Fruit fly (Drosophila melanogaster) whole organism, adult: ENCODE data around the gene CG15514.

Experiments used
- CG11617 ChIP-seq: fragments of 200-800 bp; sonication (Bioruptor generic); optimal IDR thresholded peaks from 2 replicates; lab custom pipeline; 2017; ENCODE audit warnings: mild to moderate bottlenecking, missing biosample characterization, missing genetic modification reagents, missing genetic modification characterization
- CG12768 ChIP-seq: fragments of 200-800 bp; sonication (Bioruptor generic); optimal IDR thresholded peaks from 2 replicates; lab custom pipeline; 2017; ENCODE audit warnings: missing biosample characterization, missing genetic modification characterization, mild to moderate bottlenecking, moderate library complexity, missing genetic modification reagents
- CG14711 ChIP-seq: fragments of 200-800 bp; sonication (Bioruptor generic); optimal IDR thresholded peaks from 2 replicates; lab custom pipeline; 2018; ENCODE audit warnings: missing biosample characterization, mild to moderate bottlenecking, missing genetic modification characterization, moderate library complexity
- CG1620 ChIP-seq: fragments of 200-800 bp; sonication (Bioruptor generic); optimal IDR thresholded peaks from 2 replicates; lab custom pipeline; 2016; ENCODE audit warnings: missing biosample characterization, missing genetic modification characterization
- CG33017 ChIP-seq: fragments of 200-800 bp; sonication (Bioruptor generic); optimal IDR thresholded peaks from 2 replicates; lab custom pipeline; 2018; ENCODE audit warnings: missing biosample characterization, mild to moderate bottlenecking, missing genetic modification characterization, moderate library complexity
- CG5204 ChIP-seq: fragments of 200-800 bp; sonication (Bioruptor generic); optimal IDR thresholded peaks from 2 replicates; lab custom pipeline; 2016; ENCODE audit warnings: missing biosample characterization, missing genetic modification characterization
- CG7045 ChIP-seq: fragments of 200-800 bp; sonication (Bioruptor generic); optimal IDR thresholded peaks from 2 replicates; lab custom pipeline; 2017; ENCODE audit warnings: missing biosample characterization, mild to moderate bottlenecking, missing genetic modification characterization
- CG7101 ChIP-seq: fragments of 200-800 bp; sonication (Bioruptor generic); optimal IDR thresholded peaks from 2 replicates; lab custom pipeline; 2018; ENCODE audit warnings: missing biosample characterization, mild to moderate bottlenecking, missing genetic modification characterization, moderate library complexity
- Clk ChIP-seq: fragments of 200-800 bp; sonication (Bioruptor generic); optimal IDR thresholded peaks from 2 replicates; lab custom pipeline; 2017; ENCODE audit warnings: missing biosample characterization, missing genetic modification characterization
- Crg-1 ChIP-seq: fragments of 200-800 bp; sonication (Bioruptor generic); optimal IDR thresholded peaks from 2 replicates; lab custom pipeline; 2016; ENCODE audit warnings: missing biosample characterization, missing genetic modification characterization
- Hr96 ChIP-seq: fragments of 200-800 bp; sonication (Bioruptor generic); optimal IDR thresholded peaks from 2 replicates; lab custom pipeline; 2016; ENCODE audit warnings: missing biosample characterization, missing genetic modification characterization
- Mnt ChIP-seq: fragments of 200-800 bp; sonication (Bioruptor generic); optimal IDR thresholded peaks from 2 replicates; lab custom pipeline; 2016; ENCODE audit warnings: missing biosample characterization, mild to moderate bottlenecking, missing genetic modification characterization
- bab1 ChIP-seq: fragments of 200-800 bp; sonication (Bioruptor generic); optimal IDR thresholded peaks from 3 replicates; lab custom pipeline; 2019; ENCODE audit warnings: missing biosample characterization, mild to moderate bottlenecking, missing genetic modification characterization, moderate library complexity
- cic ChIP-seq: fragments of 200-800 bp; sonication (Bioruptor generic); optimal IDR thresholded peaks from 2 replicates; lab custom pipeline; 2017; ENCODE audit warnings: missing biosample characterization, mild to moderate bottlenecking, missing genetic modification characterization, moderate library complexity
- cnc ChIP-seq, 2 experiments: fragments of >200 bp; optimal IDR thresholded peaks; 2 replicates each; lab custom pipeline; 2017
- kay ChIP-seq: fragments of 200-800 bp; sonication (Bioruptor generic); peaks from one replicate; lab custom pipeline; 2016; ENCODE audit warnings: missing biosample characterization, missing genetic modification characterization, borderline replicate concordance
- ovo ChIP-seq: fragments of 200-800 bp; sonication (Bioruptor generic); optimal IDR thresholded peaks from 2 replicates; lab custom pipeline; 2016; ENCODE audit warnings: missing biosample characterization, missing genetic modification characterization
- pad ChIP-seq: fragments of 200-800 bp; sonication (Bioruptor generic); optimal IDR thresholded peaks from 3 replicates; lab custom pipeline; 2017; ENCODE audit warnings: missing biosample characterization, missing genetic modification characterization, mild to moderate bottlenecking, moderate library complexity, missing genetic modification reagents
- tj ChIP-seq: fragments of 200-800 bp; sonication (Bioruptor generic); optimal IDR thresholded peaks from 3 replicates; lab custom pipeline; 2017; ENCODE audit warnings: missing biosample characterization, mild to moderate bottlenecking, missing genetic modification characterization, moderate library complexity
- toe ChIP-seq: fragments of 200-800 bp; sonication (Bioruptor generic); optimal IDR thresholded peaks from 2 replicates; lab custom pipeline; 2016; ENCODE audit warnings: missing biosample characterization, missing genetic modification characterization

CG15514 gene

DNA sequence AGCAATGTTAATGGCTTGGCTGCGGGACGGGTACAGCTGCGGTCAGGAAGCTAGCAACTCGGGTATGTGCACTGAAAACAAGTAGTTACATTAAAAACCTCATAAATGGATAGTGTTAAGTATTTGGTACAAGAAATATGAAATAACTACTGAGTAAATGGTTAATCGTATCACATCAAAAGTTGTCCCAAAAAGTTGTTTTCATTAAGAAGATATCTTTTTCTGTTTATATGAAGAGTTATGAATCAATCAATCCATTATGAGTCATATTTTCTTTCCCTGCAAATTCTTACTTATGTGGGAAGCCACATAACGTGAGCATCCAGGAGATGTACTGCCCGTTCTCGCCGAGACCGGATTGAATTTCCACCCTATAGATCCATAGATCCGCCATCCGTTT lies 22.5 kb downstream of the CG15514 start:
- no peak for TF ChIP-seq cic (GFP tag; lab: Kevin White, UChicago)
- TF ChIP-seq Hr96 (GFP tag; lab: Kevin White, UChicago) = no peak
- TF ChIP-seq Crg-1 = no peak
- no peak for TF ChIP-seq Clk (GFP tag; lab: Kevin White, UChicago)
- no peak for TF ChIP-seq kay (GFP tag; lab: Kevin White, UChicago)
- TF ChIP-seq CG14711 = no peak
- no peak for TF ChIP-seq bab1 (GFP tag; lab: Kevin White, UChicago)
- TF ChIP-seq pad = no peak
- TF ChIP-seq tj (GFP tag; lab: Kevin White, UChicago) = no peak
- no peak for TF ChIP-seq ovo
- TF ChIP-seq toe (GFP tag; lab: Kevin White, UChicago) = no peak
- no peak for TF ChIP-seq CG5204
- TF ChIP-seq CG1620 (GFP tag; lab: Kevin White, UChicago) = no peak
- no peak for TF ChIP-seq CG12768
- TF ChIP-seq Mnt (GFP tag; lab: Kevin White, UChicago) = no peak

DNA sequence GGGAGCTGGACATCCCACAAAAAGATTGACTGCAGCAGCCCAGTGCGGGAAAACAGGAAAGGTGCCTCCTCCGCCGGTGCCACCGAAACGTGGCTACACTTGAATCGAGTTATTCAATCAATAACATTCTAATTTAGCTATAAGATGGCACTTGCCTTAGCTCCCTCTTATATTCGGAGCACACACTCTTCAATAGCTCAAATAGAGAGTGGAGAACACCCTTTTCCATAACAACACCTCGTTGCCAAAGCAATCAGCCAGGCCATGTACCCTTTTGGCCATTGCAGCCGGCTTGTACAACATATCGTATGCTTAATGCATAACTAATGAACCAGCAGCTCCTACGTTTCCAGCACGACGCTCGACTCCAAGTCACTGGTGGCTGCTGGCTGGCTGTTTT lies 23.5 kb downstream of the CG15514 start:
- no peak for TF ChIP-seq bab1 (GFP tag; lab: Kevin White, UChicago)

DNA sequence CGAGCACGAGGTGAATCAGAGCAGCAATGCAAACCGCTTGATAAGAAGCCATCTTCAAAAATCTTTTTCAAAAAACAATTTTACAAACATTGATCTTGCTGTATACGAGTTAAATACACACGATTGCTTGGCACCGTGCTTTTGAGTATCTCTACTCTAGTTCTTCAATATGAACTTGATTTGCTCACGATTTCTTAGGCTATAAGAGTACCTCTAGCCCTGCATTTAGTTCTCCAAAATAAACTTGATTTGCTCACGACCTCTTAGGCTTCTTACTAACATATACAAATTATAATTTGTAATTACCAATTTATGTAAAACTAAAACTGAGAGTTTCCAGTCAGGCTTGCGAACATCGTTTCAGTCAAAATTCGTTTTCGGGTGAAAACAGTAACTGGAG lies 25.1 kb downstream of the CG15514 start, which contains the start of gene CG42592:
Gene CG42592 (minus strand): TSS at position 101 of the 400 bp plus-strand sequence.
- TF ChIP-seq Mnt (GFP tag; lab: Kevin White, UChicago) (no peak), cic (GFP tag; lab: Kevin White, UChicago) (no peak), Clk (GFP tag; lab: Kevin White, UChicago) (no peak), CG5204 (no peak), CG7045 (GFP tag; lab: Kevin White, UChicago) (no peak)

DNA sequence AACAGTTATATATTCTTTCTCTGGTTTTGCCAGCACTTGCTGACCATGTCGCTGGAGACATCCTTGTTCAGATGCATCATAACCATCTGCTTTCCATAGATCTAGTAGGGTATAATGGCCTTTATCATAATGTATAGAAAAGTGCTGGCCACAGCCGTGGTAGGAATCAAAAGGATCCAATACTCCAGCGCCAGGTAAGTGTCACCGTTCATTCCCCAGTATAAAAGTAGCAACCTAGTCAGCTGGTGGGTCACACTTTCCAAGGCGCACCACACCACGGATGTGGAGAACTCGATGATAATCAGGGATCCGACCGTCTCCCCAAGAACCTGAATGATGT lies 25.6 kb downstream of the CG15514 start, which contains the start of gene Prtl99C:
Gene Prtl99C (plus strand): TSS at position 241 of the 340 bp plus-strand sequence.
- no peak for TF ChIP-seq kay (GFP tag; lab: Kevin White, UChicago)
- TF ChIP-seq CG14711 = no peak
- no peak for TF ChIP-seq CG12768
- TF ChIP-seq cnc (optimal IDR thresholded peaks at IDR 0.05; lab: Kevin White, UChicago) = no peak
- no peak for TF ChIP-seq CG7101 (tag; lab: Kevin White, UChicago)
- no peak for TF ChIP-seq CG7045 (GFP tag; lab: Kevin White, UChicago)
- no peak for TF ChIP-seq Clk (GFP tag; lab: Kevin White, UChicago)
- no peak for TF ChIP-seq CG5204
- TF ChIP-seq Crg-1 = no peak
- TF ChIP-seq bab1 (GFP tag; lab: Kevin White, UChicago) = no peak
- no peak for TF ChIP-seq CG33017 (tag; lab: Kevin White, UChicago)
- no peak for TF ChIP-seq ovo
- no peak for TF ChIP-seq toe (GFP tag; lab: Kevin White, UChicago)
- TF ChIP-seq cic (GFP tag; lab: Kevin White, UChicago) = no peak
- no peak for TF ChIP-seq CG1620 (GFP tag; lab: Kevin White, UChicago)
- TF ChIP-seq pad = no peak

DNA sequence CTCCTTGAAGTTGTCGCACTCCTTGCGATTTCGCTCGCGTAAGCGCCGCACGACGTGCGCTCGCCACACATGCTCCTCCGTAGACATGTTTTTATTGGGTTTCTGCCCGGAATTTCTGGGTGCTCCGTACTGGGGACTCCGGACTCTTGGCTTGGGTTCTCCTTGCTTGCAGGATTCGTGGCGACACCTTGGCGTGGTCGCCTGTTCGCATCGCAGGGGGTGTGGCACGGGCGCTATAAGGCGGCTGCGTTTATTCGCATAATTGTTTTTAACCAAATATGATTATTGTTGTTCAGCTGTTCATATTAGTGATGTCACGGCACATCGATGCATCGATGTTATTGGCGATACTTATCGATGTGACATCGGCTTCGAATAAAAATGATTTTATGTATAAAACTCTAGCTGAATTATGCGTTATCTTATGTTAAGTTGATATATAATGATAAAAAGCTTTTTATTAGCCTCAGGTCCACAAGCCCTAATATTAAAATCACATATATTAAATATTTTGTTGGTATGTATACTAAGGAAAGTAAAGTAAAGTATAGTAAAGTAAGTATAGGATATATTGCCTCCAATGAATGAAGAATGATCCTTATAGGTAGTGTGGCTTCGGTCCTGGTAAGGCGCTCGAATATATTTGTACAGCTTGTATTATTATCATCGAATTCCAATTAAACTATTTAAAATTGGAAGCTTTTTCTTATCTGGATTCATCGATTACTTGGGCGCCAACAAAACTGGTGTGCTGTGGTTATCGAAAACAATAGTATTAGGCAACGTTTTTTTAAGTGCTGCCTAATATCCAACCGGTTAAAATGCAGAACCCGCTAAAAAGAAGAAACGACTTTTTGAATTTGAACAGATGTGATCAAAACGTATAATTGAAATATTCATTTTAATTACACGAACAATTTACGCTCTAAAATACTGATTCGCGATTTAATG lies 26.3 kb downstream of the CG15514 start, which contains the start of gene Atg16:
Gene Atg16 (minus strand): TSS at position 343 of the 951 bp plus-strand sequence.
- TF ChIP-seq CG5204 = peak; percentile 30
- peak; percentile 31 for TF ChIP-seq toe (GFP tag; lab: Kevin White, UChicago)
- TF ChIP-seq Crg-1 = peak; percentile 27
- TF ChIP-seq CG12768 = peak; percentile 10
- TF ChIP-seq ovo = no peak
- peak; percentile 7 for TF ChIP-seq bab1 (GFP tag; lab: Kevin White, UChicago)
- no peak for TF ChIP-seq CG33017 (tag; lab: Kevin White, UChicago)
- TF ChIP-seq kay (GFP tag; lab: Kevin White, UChicago) = peak; percentile 49
- peak; percentile 19 for TF ChIP-seq CG11617
- TF ChIP-seq Mnt (GFP tag; lab: Kevin White, UChicago) = no peak
- no peak for TF ChIP-seq Clk (GFP tag; lab: Kevin White, UChicago)
- no peak for TF ChIP-seq CG14711
- TF ChIP-seq CG7101 (tag; lab: Kevin White, UChicago) = peak; percentile 4
- no peak for TF ChIP-seq tj (GFP tag; lab: Kevin White, UChicago)
- TF ChIP-seq cnc (optimal IDR thresholded peaks at IDR 0.05; lab: Kevin White, UChicago) = no peak
- no peak for TF ChIP-seq CG7045 (GFP tag; lab: Kevin White, UChicago)
- peak; percentile 50 for TF ChIP-seq pad
- TF ChIP-seq cic (GFP tag; lab: Kevin White, UChicago) = no peak
- TF ChIP-seq Hr96 (GFP tag; lab: Kevin White, UChicago) = no peak
- peak; percentile 50 for TF ChIP-seq CG1620 (GFP tag; lab: Kevin White, UChicago)

DNA sequence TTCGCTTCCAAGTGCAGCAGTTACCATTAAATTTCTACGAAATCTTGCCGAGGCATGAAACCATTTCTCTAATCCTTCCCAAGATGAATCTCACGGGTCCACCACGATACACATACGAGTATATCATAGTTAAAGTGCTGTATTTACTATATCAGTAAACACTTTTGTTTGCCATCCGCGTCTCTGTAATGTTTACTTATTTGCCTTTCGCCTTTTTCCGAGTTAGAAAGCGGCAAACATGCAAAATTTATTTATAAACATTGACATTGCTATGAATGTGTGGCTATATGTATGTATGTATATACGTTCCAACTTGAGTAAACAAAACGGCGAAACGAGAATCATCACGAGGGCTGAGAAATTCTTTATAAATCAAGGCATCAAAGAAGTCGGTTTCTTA lies 30.4 kb downstream of the CG15514 start:
- TF ChIP-seq Crg-1 (peak; percentile 9), tj (GFP tag; lab: Kevin White, UChicago) (no peak), CG11617 (no peak), ovo (no peak), CG1620 (GFP tag; lab: Kevin White, UChicago) (no peak), CG33017 (tag; lab: Kevin White, UChicago) (peak; percentile 55), CG14711 (peak; percentile 69), CG5204 (no peak), Mnt (GFP tag; lab: Kevin White, UChicago) (no peak), Clk (GFP tag; lab: Kevin White, UChicago) (no peak), bab1 (GFP tag; lab: Kevin White, UChicago) (no peak), CG12768 (peak; percentile 17), CG7045 (GFP tag; lab: Kevin White, UChicago) (peak; percentile 79), kay (GFP tag; lab: Kevin White, UChicago) (no peak), pad (peak; percentile 31), Hr96 (GFP tag; lab: Kevin White, UChicago) (peak; percentile 29), cic (GFP tag; lab: Kevin White, UChicago) (peak; percentile 57), toe (GFP tag; lab: Kevin White, UChicago) (no peak), CG7101 (tag; lab: Kevin White, UChicago) (peak; percentile 69), cnc (optimal IDR thresholded peaks at IDR 0.05; lab: Kevin White, UChicago) (no peak)
